Worm (Caenorhabditis elegans) whole organism, young adult: ENCODE results near the gene npp-27.

Experiments
- B0035.1 ChIP-seq: sonication (generic microtip); optimal IDR thresholded peaks from 2 replicates; lab custom pipeline; 2016; ENCODE audit warnings: missing genetic modification characterization, mild to moderate bottlenecking, missing compliant biosample characterization, missing genotype, missing genetic modification reagents
- C06A6.2 ChIP-seq: fragments of 200-800 bp; sonication (Bioruptor generic); conservative IDR thresholded peaks from 2 replicates; pipeline ENCODE4 v1.3.6; 2022; ENCODE audit warnings: missing genetic modification characterization, missing compliant biosample characterization
- F23B12.7 ChIP-seq: sonication (generic microtip); optimal IDR thresholded peaks from 2 replicates; lab custom pipeline; 2017; ENCODE audit warnings: missing genetic modification characterization, mild to moderate bottlenecking, missing compliant biosample characterization, antibody characterized with exemption, moderate library complexity; ENCODE audit not compliant: insufficient read depth
- F55B11.4 ChIP-seq: sonication (generic microtip); optimal IDR thresholded peaks from 2 replicates; lab custom pipeline; 2016; ENCODE audit warnings: missing compliant biosample characterization, missing genetic modification characterization, borderline replicate concordance; ENCODE audit not compliant: insufficient read depth
- F57A8.1 ChIP-seq: fragments of 200-800 bp; sonication (Bioruptor generic); optimal IDR thresholded peaks from 2 replicates; lab custom pipeline; 2018; ENCODE audit warnings: mild to moderate bottlenecking, missing genetic modification characterization, moderate library complexity, missing compliant biosample characterization
- K12H6.12 ChIP-seq: fragments of 200-800 bp; sonication (Bioruptor generic); optimal IDR thresholded peaks from 2 replicates; lab custom pipeline; 2018; ENCODE audit warnings: mild to moderate bottlenecking, missing genetic modification characterization, missing compliant biosample characterization
- T07F8.4 ChIP-seq: sonication (generic microtip); optimal IDR thresholded peaks from 2 replicates; lab custom pipeline; 2016; ENCODE audit warnings: mild to moderate bottlenecking, missing genetic modification characterization, moderate library complexity, missing compliant biosample characterization
- Y53G8AR.9 ChIP-seq: fragments of 200-800 bp; sonication (Bioruptor generic); conservative IDR thresholded peaks from 2 replicates; pipeline ENCODE4 v1.3.6; 2022; ENCODE audit warnings: missing genetic modification reagents, missing genetic modification characterization, missing compliant biosample characterization
- ZK185.1 ChIP-seq: sonication (generic microtip); optimal IDR thresholded peaks from 2 replicates; lab custom pipeline; 2016; ENCODE audit warnings: mild to moderate bottlenecking, missing genetic modification characterization, missing compliant biosample characterization; ENCODE audit not compliant: poor library complexity, severe bottlenecking
- aptf-2 ChIP-seq: fragments of 200-800 bp; sonication (Bioruptor generic); conservative IDR thresholded peaks from 2 replicates; pipeline ENCODE4 v1.3.6; 2022; ENCODE audit warnings: missing genetic modification reagents, missing genetic modification characterization, missing compliant biosample characterization
- atf-7 ChIP-seq: sonication (generic microtip); optimal IDR thresholded peaks from 2 replicates; lab custom pipeline; 2017; ENCODE audit warnings: mild to moderate bottlenecking, missing genetic modification characterization, missing compliant biosample characterization
- attf-5 ChIP-seq: fragments of 200-800 bp; sonication (Bioruptor generic); optimal IDR thresholded peaks from 2 replicates; lab custom pipeline; 2018; ENCODE audit warnings: mild to moderate bottlenecking, missing genetic modification characterization, missing compliant biosample characterization
- attf-6 ChIP-seq: fragments of 200-800 bp; sonication (Bioruptor generic); IDR thresholded peaks from 2 replicates; pipeline ENCODE4 v1.3.6; 2022; ENCODE audit warnings: missing genetic modification reagents, missing genetic modification characterization, missing compliant biosample characterization
- cebp-2 ChIP-seq: fragments of 200-800 bp; sonication (Bioruptor generic); IDR thresholded peaks from 2 replicates; pipeline ENCODE4 v1.3.6; 2022; ENCODE audit warnings: missing genetic modification characterization, missing compliant biosample characterization
- ceh-27 ChIP-seq: fragments of 200-800 bp; sonication (Bioruptor generic); optimal IDR thresholded peaks from 2 replicates; lab custom pipeline; 2018; ENCODE audit warnings: mild to moderate bottlenecking, missing genetic modification characterization, moderate library complexity, missing compliant biosample characterization
- ceh-40 ChIP-seq: fragments of 200-800 bp; sonication (Bioruptor generic); IDR thresholded peaks from 2 replicates; pipeline ENCODE4 v1.3.6; 2022; ENCODE audit warnings: missing genetic modification characterization, missing compliant biosample characterization
- ceh-79 ChIP-seq: sonication (generic microtip); optimal IDR thresholded peaks from 2 replicates; lab custom pipeline; 2017; ENCODE audit warnings: mild to moderate bottlenecking, missing genetic modification characterization, missing compliant biosample characterization
- chd-7 ChIP-seq: sonication (generic microtip); optimal IDR thresholded peaks from 2 replicates; lab custom pipeline; 2016; ENCODE audit warnings: mild to moderate bottlenecking, missing genetic modification characterization, moderate library complexity, missing compliant biosample characterization
- die-1 ChIP-seq: sonication (generic microtip); optimal IDR thresholded peaks from 2 replicates; lab custom pipeline; 2016; ENCODE audit warnings: missing genotype, mild to moderate bottlenecking, missing genetic modification characterization, missing compliant biosample characterization
- dox-1 ChIP-seq: fragments of 200-800 bp; sonication (Bioruptor generic); IDR thresholded peaks from 2 replicates; pipeline ENCODE4 v1.3.6; 2022; ENCODE audit warnings: missing genetic modification reagents, missing genetic modification characterization, missing compliant biosample characterization
- dpff-1 ChIP-seq: sonication (generic microtip); optimal IDR thresholded peaks from 2 replicates; lab custom pipeline; 2017; ENCODE audit warnings: mild to moderate bottlenecking, missing genetic modification characterization, missing compliant biosample characterization
- dpl-1 ChIP-seq: fragments of 150-350 bp; optimal IDR thresholded peaks from 2 replicates; lab custom pipeline; 2014; ENCODE audit warnings: missing biosample characterization, missing genetic modification reagents, missing genetic modification characterization
- egrh-3 ChIP-seq: fragments of 200-800 bp; sonication (Bioruptor generic); IDR thresholded peaks from 2 replicates; pipeline ENCODE4 v1.3.6; 2022; ENCODE audit warnings: missing genetic modification reagents, missing genetic modification characterization, missing compliant biosample characterization
- him-1 ChIP-seq: sonication (generic microtip); optimal IDR thresholded peaks from 2 replicates; lab custom pipeline; 2016; ENCODE audit warnings: missing genotype, missing genetic modification reagents, missing genetic modification characterization, missing compliant biosample characterization
- hrde-1 ChIP-seq: sonication (generic microtip); optimal IDR thresholded peaks from 2 replicates; lab custom pipeline; 2016; ENCODE audit warnings: missing genetic modification characterization, mild to moderate bottlenecking, missing compliant biosample characterization, moderate library complexity, missing genotype, missing genetic modification reagents, borderline replicate concordance
- hsf-1 ChIP-seq: fragments of 200-800 bp; sonication (Bioruptor generic); IDR thresholded peaks from 2 replicates; pipeline ENCODE4 v1.3.6; 2022; ENCODE audit warnings: missing genetic modification reagents, missing genetic modification characterization, missing compliant biosample characterization
- let-607 ChIP-seq, 2 experiments: fragments of 200-800 bp in 1 of 2; sonication (Bioruptor generic) in 1 of 2; sonication (generic microtip) in 1 of 2; optimal IDR thresholded peaks; 2 replicates each; lab custom pipeline; 2016 to 2018; ENCODE audit warnings: mild to moderate bottlenecking in 2 of 2, missing compliant biosample characterization in 2 of 2, missing genetic modification characterization in 2 of 2, moderate library complexity in 2 of 2, missing genotype in 1 of 2
- lin-35 ChIP-seq, 3 experiments: fragments of 150-350 bp in 2 of 3; sonication (generic microtip) in 1 of 3; optimal IDR thresholded peaks; 2 replicates each; lab custom pipeline; 2014 to 2018; ENCODE audit warnings: missing biosample characterization in 3 of 3, missing genetic modification characterization in 3 of 3, missing genetic modification reagents in 3 of 3
- lir-1 ChIP-seq: fragments of 200-800 bp; sonication (Bioruptor generic); conservative IDR thresholded peaks from 2 replicates; pipeline ENCODE4 v1.3.6; 2022; ENCODE audit warnings: missing genetic modification reagents, missing genetic modification characterization, missing compliant biosample characterization
- lsl-1 ChIP-seq: fragments of 200-800 bp; sonication (Bioruptor generic); optimal IDR thresholded peaks from 2 replicates; lab custom pipeline; 2018; ENCODE audit warnings: mild to moderate bottlenecking, missing genetic modification characterization, moderate library complexity, missing compliant biosample characterization
- madf-3 ChIP-seq: fragments of 200-800 bp; sonication (Bioruptor generic); IDR thresholded peaks from 2 replicates; pipeline ENCODE4 v1.3.6; 2022; ENCODE audit warnings: missing genetic modification reagents, missing genetic modification characterization, missing compliant biosample characterization
- madf-6 ChIP-seq: fragments of 200-800 bp; sonication (Bioruptor generic); IDR thresholded peaks from 2 replicates; pipeline ENCODE4 v1.3.6; 2022; ENCODE audit warnings: missing genetic modification reagents, missing genetic modification characterization, missing compliant biosample characterization
- mcd-1 ChIP-seq: fragments of 200-800 bp; sonication (Bioruptor generic); IDR thresholded peaks from 2 replicates; pipeline ENCODE4 v1.3.6; 2022; ENCODE audit warnings: missing genetic modification reagents, missing genetic modification characterization, missing compliant biosample characterization
- mel-28 ChIP-seq: sonication (generic microtip); optimal IDR thresholded peaks from 2 replicates; lab custom pipeline; 2016; ENCODE audit warnings: borderline replicate concordance, mild to moderate bottlenecking, missing genetic modification characterization, missing compliant biosample characterization
- nfya-1 ChIP-seq: sonication (generic microtip); optimal IDR thresholded peaks from 2 replicates; lab custom pipeline; 2017; ENCODE audit warnings: antibody characterized with exemption, missing compliant biosample characterization, missing genetic modification characterization, borderline replicate concordance; ENCODE audit not compliant: insufficient read depth
- nhr-27 ChIP-seq: fragments of 200-800 bp; sonication (Bioruptor generic); optimal IDR thresholded peaks from 2 replicates; lab custom pipeline; 2018; ENCODE audit warnings: mild to moderate bottlenecking, missing genetic modification characterization, moderate library complexity, missing compliant biosample characterization
- repo-1 ChIP-seq: sonication (generic microtip); optimal IDR thresholded peaks from 2 replicates; lab custom pipeline; 2017; ENCODE audit warnings: mild to moderate bottlenecking, missing genetic modification characterization, missing compliant biosample characterization
- rpc-1 ChIP-seq, 2 experiments: fragments of 150-350 bp in 1 of 2; sonication (generic microtip) in 1 of 2; optimal IDR thresholded peaks; 2 replicates each; lab custom pipeline; 2014 to 2018; ENCODE audit warnings: missing biosample characterization in 1 of 2, missing genetic modification characterization in 1 of 2, missing genetic modification reagents in 1 of 2, missing genotype in 1 of 2
- sea-2 ChIP-seq: fragments of 200-800 bp; sonication (Bioruptor generic); IDR thresholded peaks from 2 replicates; pipeline ENCODE4 v1.3.6; 2022; ENCODE audit warnings: missing genetic modification characterization, missing compliant biosample characterization
- snpc-1.1 ChIP-seq: sonication (generic microtip); optimal IDR thresholded peaks from 2 replicates; lab custom pipeline; 2017; ENCODE audit warnings: missing genetic modification characterization, mild to moderate bottlenecking, missing compliant biosample characterization, antibody characterized with exemption, moderate library complexity, missing genotype, missing genetic modification reagents; ENCODE audit not compliant: insufficient read depth
- snpc-1.3 ChIP-seq: sonication (generic microtip); optimal IDR thresholded peaks from 2 replicates; lab custom pipeline; 2017; ENCODE audit warnings: missing genetic modification characterization, mild to moderate bottlenecking, missing compliant biosample characterization, antibody characterized with exemption, moderate library complexity, missing genotype, missing genetic modification reagents; ENCODE audit not compliant: insufficient read depth
- unc-130 ChIP-seq: sonication (generic microtip); optimal IDR thresholded peaks from 2 replicates; lab custom pipeline; 2016; ENCODE audit warnings: missing genetic modification reagents, missing genetic modification characterization, missing compliant biosample characterization
- unc-62 ChIP-seq: fragments of 150-350 bp; optimal IDR thresholded peaks from 2 replicates; lab custom pipeline; 2014; ENCODE audit warnings: missing biosample characterization, missing genetic modification reagents, missing genetic modification characterization
- zim-3 ChIP-seq: sonication (generic microtip); optimal IDR thresholded peaks from 2 replicates; lab custom pipeline; 2017; ENCODE audit warnings: mild to moderate bottlenecking, missing genetic modification characterization, moderate library complexity, missing compliant biosample characterization
- ztf-25 ChIP-seq: fragments of 200-800 bp; sonication (Bioruptor generic); IDR thresholded peaks from 2 replicates; pipeline ENCODE4 v1.3.6; 2022; ENCODE audit warnings: missing genetic modification reagents, missing genetic modification characterization, missing compliant biosample characterization
- ztf-26 ChIP-seq: sonication (generic microtip); optimal IDR thresholded peaks from 2 replicates; lab custom pipeline; 2017; ENCODE audit warnings: missing genetic modification characterization, missing compliant biosample characterization

Gene npp-27

ce11 chrIV:7902221-7902904 is 7.7 kb downstream of the npp-27 start, which contains the start of gene arp-11 (continued):
- TF ChIP-seq rpc-1 (optimal IDR thresholded peaks at IDR 0.05; lab: Kevin White, UChicago) (no peak), rpc-1 (tag; optimal IDR thresholded peaks at IDR 0.05; lab: Kevin White, UChicago) (no peak), ceh-79 (tag; lab: Kevin White, UChicago) (no peak), ceh-40 (GFP tag; lab: Robert Waterston, UW) (no peak), K12H6.12 (tag; lab: Kevin White, UChicago) (no peak), attf-6 (GFP tag; lab: Robert Waterston, UW) (no peak), madf-6 (peak; percentile 61; the same call in 1 of the 2 replicates), nfya-1 (no peak), ceh-27 (peak; percentile 30), lir-1 (GFP tag; lab: Robert Waterston, UW) (no peak), cebp-2 (no peak), F23B12.7 (peak; percentile 55), let-607 (tag; optimal IDR thresholded peaks at IDR 0.05; lab: Kevin White, UChicago) (peak in 1 of 2 experiments; percentile 1), hrde-1 (tag; lab: Kevin White, UChicago) (no peak), F57A8.1 (GFP tag; lab: Kevin White, UChicago) (no peak), chd-7 (tag; lab: Kevin White, UChicago) (no peak), nhr-27 (tag; lab: Kevin White, UChicago) (no peak), lsl-1 (GFP tag; lab: Kevin White, UChicago) (peak; percentile 65), Y53G8AR.9 (GFP tag; lab: Robert Waterston, UW) (no peak), T07F8.4 (no peak), lin-35 (GFP tag; optimal IDR thresholded peaks at IDR 0.05; lab: Kevin White, UChicago) (peak in 1 of 3 experiments; percentile 49), him-1 (tag; lab: Kevin White, UChicago) (no peak), F55B11.4 (no peak), B0035.1 (no peak), dpff-1 (tag; lab: Kevin White, UChicago) (no peak), mel-28 (no peak), attf-5 (peak; percentile 84), zim-3 (tag; lab: Kevin White, UChicago) (no peak), ztf-25 (GFP tag; lab: Robert Waterston, UW) (no peak), snpc-1.3 (tag; lab: Kevin White, UChicago) (peak; percentile 29), ztf-26 (tag; lab: Kevin White, UChicago) (no peak), aptf-2 (no peak), unc-62 (GFP tag; lab: Kevin White, UChicago) (no peak), egrh-3 (GFP tag; lab: Robert Waterston, UW) (no peak), sea-2 (GFP tag; lab: Robert Waterston, UW) (no peak), dpl-1 (GFP tag; lab: Kevin White, UChicago) (no peak), madf-3 (GFP tag; lab: Robert Waterston, UW) (no peak), mcd-1 (no peak), atf-7 (peak; percentile 96), repo-1 (tag; lab: Kevin White, UChicago) (no peak), snpc-1.1 (tag; lab: Kevin White, UChicago) (no peak), ZK185.1 (tag; lab: Kevin White, UChicago) (peak; percentile 56), hsf-1 (no peak), die-1 (no peak), unc-130 (GFP tag; lab: Kevin White, UChicago) (no peak), C06A6.2 (GFP tag; lab: Robert Waterston, UW) (no peak), dox-1 (peak; percentile 61)
